Fruit fly (Drosophila melanogaster) Kc167 (cell line): ENCODE measurements around the gene srw.
A peak's percentile ranks its signal among the peaks of the same experiment; 100 is the strongest.

Experiments
- Myc ChIP-seq: fragments of >200 bp; optimal IDR thresholded peaks from 2 replicates; lab custom pipeline; 2017; ENCODE audit warnings: missing external identifiers
- Sin3A ChIP-seq: fragments of >200 bp; optimal IDR thresholded peaks from 2 replicates; lab custom pipeline; 2018; ENCODE audit warnings: missing external identifiers
- h ChIP-seq: fragments of >200 bp; optimal IDR thresholded peaks from 3 replicates; lab custom pipeline; 2018; ENCODE audit warnings: missing external identifiers
- insv ChIP-seq: fragments of >200 bp; optimal IDR thresholded peaks from 3 replicates; lab custom pipeline; 2018; ENCODE audit warnings: missing external identifiers
- psq ChIP-seq: fragments of >200 bp; optimal IDR thresholded peaks from 2 replicates; lab custom pipeline; 2017; ENCODE audit warnings: missing external identifiers
- ttk ChIP-seq: sonication (Bioruptor generic); optimal IDR thresholded peaks from 2 replicates; lab custom pipeline; 2017; ENCODE audit warnings: missing external identifiers

The srw gene

dm6 chr3L:4267403-4267802 is 15.9 kb downstream of the srw start, which contains the start of gene CG33764:
CG33764 (minus strand) TSS chr3L:4267503.
- TF ChIP-seq h (no peak), psq (no peak), Sin3A (no peak), Myc (no peak), insv (lab: Kevin White, UChicago) (no peak), ttk (lab: Kevin White, UChicago) (no peak)

dm6 chr3L:4265836-4266235 is 17.4 kb downstream of the srw start:
- TF ChIP-seq ttk (lab: Kevin White, UChicago) (no peak), insv (lab: Kevin White, UChicago) (no peak), Myc (no peak), psq (no peak), Sin3A (no peak), h (no peak)

dm6 chr3L:4264963-4265362 is 18.3 kb downstream of the srw start:
- TF ChIP-seq insv (lab: Kevin White, UChicago) (no peak), Myc (no peak), ttk (lab: Kevin White, UChicago) (no peak), Sin3A (no peak), psq (no peak), h (no peak)

- no peak for TF ChIP-seq insv (lab: Kevin White, UChicago)
- no peak for TF ChIP-seq psq
Measured at dm6 chr3L:4263502-4263901, 19.8 kb downstream of the srw start, which contains the start of gene CG1273. CG1273 (plus strand) TSS chr3L:4263719.

dm6 chr3L:4262384-4262783 is 20.9 kb downstream of the srw start, which contains the start of the genes CG11586 and VhaM9.7-a:
CG11586 (minus strand) TSS chr3L:4262470.
VhaM9.7-a (plus strand) TSS chr3L:4262705.
- no peak for TF ChIP-seq Sin3A
- TF ChIP-seq Myc, result no peak

dm6 chr3L:4261177-4261576 is 22.1 kb downstream of the srw start:
- TF ChIP-seq Sin3A (no peak), psq (no peak), insv (lab: Kevin White, UChicago) (no peak), ttk (lab: Kevin White, UChicago) (no peak), h (no peak), Myc (no peak)

- no peak for TF ChIP-seq psq
- no peak for TF ChIP-seq h
- TF ChIP-seq Sin3A, result no peak
- TF ChIP-seq ttk (lab: Kevin White, UChicago), result no peak
- no peak for TF ChIP-seq Myc
- no peak for TF ChIP-seq insv (lab: Kevin White, UChicago)
Measured at dm6 chr3L:4259102-4259558, 24.1 kb downstream of the srw start, which contains the start of the genes CG15011 and CG1309. CG15011 (minus strand) TSS chr3L:4259152. CG1309 (plus strand) TSS chr3L:4259430.

- no peak for TF ChIP-seq insv (lab: Kevin White, UChicago)
- no peak for TF ChIP-seq ttk (lab: Kevin White, UChicago)
- TF ChIP-seq Myc, result no peak
- TF ChIP-seq h, result no peak
- peak; percentile 30 for TF ChIP-seq Sin3A
Measured at dm6 chr3L:4254301-4254834, 28.9 kb downstream of the srw start, which contains the start of the genes ago and CG1265. ago (minus strand) TSS chr3L:4254306. CG1265 (plus strand) TSS chr3L:4254776.

dm6 chr3L:4253611-4254300 is 29.5 kb downstream of the srw start:
- no peak for TF ChIP-seq Myc
- no peak for TF ChIP-seq ttk (lab: Kevin White, UChicago)
- no peak for TF ChIP-seq h
- no peak for TF ChIP-seq psq
- TF ChIP-seq Sin3A, result no peak
- TF ChIP-seq insv (lab: Kevin White, UChicago), result no peak

- TF ChIP-seq psq (no peak), Myc (no peak), h (no peak), insv (lab: Kevin White, UChicago) (no peak), ttk (lab: Kevin White, UChicago) (no peak), Sin3A (no peak)
Measured at dm6 chr3L:4252862-4253610, 30.2 kb downstream of the srw start.

dm6 chr3L:4252121-4252861 is 31.0 kb downstream of the srw start:
- TF ChIP-seq Myc (no peak), psq (no peak), insv (lab: Kevin White, UChicago) (no peak), h (no peak), ttk (lab: Kevin White, UChicago) (no peak), Sin3A (no peak)

dm6 chr3L:4242428-4242827 is 40.9 kb downstream of the srw start, which contains the start of gene pav:
pav (plus strand) TSS chr3L:4242734.
- no peak for TF ChIP-seq insv (lab: Kevin White, UChicago)
- TF ChIP-seq h, result no peak
- no peak for TF ChIP-seq Sin3A
- TF ChIP-seq ttk (lab: Kevin White, UChicago), result no peak
- no peak for TF ChIP-seq Myc
- no peak for TF ChIP-seq psq
